Worm (Caenorhabditis elegans): ENCODE results near the gene srt-3.

DNA sequence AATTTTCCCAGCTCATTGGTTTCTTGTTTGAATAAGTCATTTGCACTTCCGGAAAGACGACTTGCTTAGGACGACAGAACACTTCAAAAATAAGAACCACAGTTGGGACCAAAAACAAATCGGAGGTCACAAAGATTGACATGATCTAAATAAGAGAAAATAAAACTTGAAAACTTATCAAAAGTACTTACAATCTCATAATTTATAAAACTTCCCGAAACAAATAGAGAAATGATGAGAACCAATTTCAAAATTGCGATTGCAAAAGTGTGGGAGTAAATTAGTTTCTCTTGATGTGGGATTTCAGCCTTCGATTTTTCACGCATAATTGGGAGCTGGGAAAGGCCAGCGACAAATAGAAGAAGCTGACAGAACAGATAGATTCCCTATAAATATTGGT is 38.6 kb upstream of the srt-3 start, which contains the start of gene ZC132.11:
- TF ChIP-seq somi-1 (GFP tag; optimal IDR thresholded peaks at IDR 0.05) (no peak), unc-130 (GFP tag; optimal IDR thresholded peaks at IDR 0.05) (no peak), K12H6.12 (tag; optimal IDR thresholded peaks at IDR 0.05) (no peak), F49E8.2 (tag; optimal IDR thresholded peaks at IDR 0.05; ENCODE audit: insufficient read depth) (no peak), efl-1 (GFP tag; optimal IDR thresholded peaks at IDR 0.05) (no peak), pbrm-1 (GFP tag; IDR thresholded peaks at IDR 0.05) (no peak), pha-4 (tag; optimal IDR thresholded peaks at IDR 0.05) (no peak), let-526 (GFP tag; IDR thresholded peaks at IDR 0.05) (no peak), F10E7.11 (tag; optimal IDR thresholded peaks at IDR 0.05) (no peak), mxl-1 (tag; optimal IDR thresholded peaks at IDR 0.05) (no peak), snpc-4 (GFP tag; optimal IDR thresholded peaks at IDR 0.05) (no peak), snpc-4 (tag; optimal IDR thresholded peaks at IDR 0.05) (no peak)
